Worm (Caenorhabditis elegans) whole organism, midembryonic: ENCODE data around the gene F54H5.2.

ENCODE experiments used
- T22C8.4 ChIP-seq: fragments of 200-800 bp; sonication (Bioruptor generic); IDR thresholded peaks from 2 replicates; pipeline ENCODE4 v1.3.6; 2022; ENCODE audit warnings: missing genetic modification characterization, missing compliant biosample characterization
- cog-1 ChIP-seq: sonication (generic microtip); optimal IDR thresholded peaks from 2 replicates; lab custom pipeline; 2016; ENCODE audit warnings: missing genetic modification characterization, missing compliant biosample characterization
- flt-1 ChIP-seq: fragments of 200-800 bp; sonication (Bioruptor generic); IDR thresholded peaks from 2 replicates; pipeline ENCODE4 v1.3.6; 2022; ENCODE audit warnings: missing genetic modification characterization, missing compliant biosample characterization
- klf-2 ChIP-seq: fragments of 200-800 bp; sonication (Bioruptor generic); conservative IDR thresholded peaks from 2 replicates; pipeline ENCODE4 v1.3.6; 2022; ENCODE audit warnings: missing genetic modification reagents, missing genetic modification characterization, missing compliant biosample characterization
- med-1 ChIP-seq: sonication (generic microtip); optimal IDR thresholded peaks from 2 replicates; lab custom pipeline; 2017; ENCODE audit warnings: missing genetic modification characterization, mild to moderate bottlenecking, missing compliant biosample characterization, antibody characterized with exemption, missing genetic modification reagents; ENCODE audit not compliant: insufficient read depth
- ref-1 ChIP-seq: fragments of 200-800 bp; sonication (Bioruptor generic); conservative IDR thresholded peaks from 2 replicates; pipeline ENCODE4 v1.3.6; 2022; ENCODE audit warnings: missing genetic modification reagents, missing genetic modification characterization, missing compliant biosample characterization
- tab-1 ChIP-seq: fragments of 200-800 bp; sonication (Bioruptor generic); IDR thresholded peaks from 2 replicates; pipeline ENCODE4 v1.3.6; 2022; ENCODE audit warnings: missing genetic modification characterization, missing compliant biosample characterization
- ztf-23 ChIP-seq: fragments of 200-800 bp; sonication (Bioruptor generic); IDR thresholded peaks from 2 replicates; pipeline ENCODE4 v1.3.6; 2022; ENCODE audit warnings: missing genetic modification reagents, missing genetic modification characterization, missing compliant biosample characterization
- ztf-29 ChIP-seq: fragments of 200-800 bp; sonication (Bioruptor generic); IDR thresholded peaks from 2 replicates; pipeline ENCODE4 v1.3.6; 2022; ENCODE audit warnings: missing genetic modification reagents, missing genetic modification characterization, missing compliant biosample characterization

The F54H5.2 gene

ce11 chrII:6597507-6597906 lies 29.8 kb upstream of the F54H5.2 start:
- TF ChIP-seq med-1 (GFP tag; lab: Kevin White, UChicago), result no peak
- no peak for TF ChIP-seq ref-1 (GFP tag; lab: Robert Waterston, UW)
- no peak for TF ChIP-seq cog-1 (tag; lab: Kevin White, UChicago)
- no peak for TF ChIP-seq tab-1 (GFP tag; lab: Robert Waterston, UW)
- no peak for TF ChIP-seq T22C8.4 (GFP tag; lab: Robert Waterston, UW)
- TF ChIP-seq ztf-23 (GFP tag; lab: Robert Waterston, UW), result no peak
- TF ChIP-seq klf-2 (GFP tag; lab: Robert Waterston, UW), result no peak
- no peak for TF ChIP-seq ztf-29
- no peak for TF ChIP-seq flt-1

- TF ChIP-seq ztf-23 (GFP tag; lab: Robert Waterston, UW) (peak; percentile 43; the same call in 1 of the 2 replicates), tab-1 (GFP tag; lab: Robert Waterston, UW) (no peak), klf-2 (GFP tag; lab: Robert Waterston, UW) (no peak), cog-1 (tag; lab: Kevin White, UChicago) (no peak)
Observed at ce11 chrII:6598050-6598449, 29.2 kb upstream of the F54H5.2 start, which contains the start of gene dnj-8. Gene dnj-8 (minus strand): TSS chrII:6598080.

- TF ChIP-seq tab-1 (GFP tag; lab: Robert Waterston, UW) (no peak), ztf-23 (GFP tag; lab: Robert Waterston, UW) (peak; percentile 75)
Observed at ce11 chrII:6600973-6601372, 26.3 kb upstream of the F54H5.2 start, which contains the start of gene vps-33.2. Gene vps-33.2 (plus strand): TSS chrII:6601216.

ce11 chrII:6608626-6609025 lies 18.7 kb upstream of the F54H5.2 start:
- TF ChIP-seq klf-2 (GFP tag; lab: Robert Waterston, UW) (no peak), flt-1 (no peak), tab-1 (GFP tag; lab: Robert Waterston, UW) (no peak), T22C8.4 (GFP tag; lab: Robert Waterston, UW) (no peak), cog-1 (tag; lab: Kevin White, UChicago) (no peak), med-1 (GFP tag; lab: Kevin White, UChicago) (no peak), ztf-23 (GFP tag; lab: Robert Waterston, UW) (no peak), ztf-29 (no peak), ref-1 (GFP tag; lab: Robert Waterston, UW) (no peak)

- TF ChIP-seq ref-1 (GFP tag; lab: Robert Waterston, UW) (no peak), T22C8.4 (GFP tag; lab: Robert Waterston, UW) (peak; percentile 51; the same call in 1 of the 2 replicates)
Observed at ce11 chrII:6609315-6609842, 17.9 kb upstream of the F54H5.2 start, which contains the start of gene epg-5. Gene epg-5 (minus strand): TSS chrII:6609365.

ce11 chrII:6610262-6610661 lies 17.0 kb upstream of the F54H5.2 start:
- TF ChIP-seq flt-1, result no peak
- TF ChIP-seq cog-1 (tag; lab: Kevin White, UChicago), result no peak
- no peak for TF ChIP-seq med-1 (GFP tag; lab: Kevin White, UChicago)
- TF ChIP-seq ztf-29, result no peak
- no peak for TF ChIP-seq klf-2 (GFP tag; lab: Robert Waterston, UW)
- no peak for TF ChIP-seq tab-1 (GFP tag; lab: Robert Waterston, UW)

- TF ChIP-seq cog-1 (tag; lab: Kevin White, UChicago), result no peak
Observed at ce11 chrII:6612544-6612943, 14.7 kb upstream of the F54H5.2 start.

ce11 chrII:6614500-6614899 lies 12.8 kb upstream of the F54H5.2 start:
- TF ChIP-seq T22C8.4 (GFP tag; lab: Robert Waterston, UW) (no peak), ref-1 (GFP tag; lab: Robert Waterston, UW) (no peak), med-1 (GFP tag; lab: Kevin White, UChicago) (no peak), ztf-23 (GFP tag; lab: Robert Waterston, UW) (no peak), klf-2 (GFP tag; lab: Robert Waterston, UW) (no peak), tab-1 (GFP tag; lab: Robert Waterston, UW) (no peak), flt-1 (no peak), ztf-29 (no peak), cog-1 (tag; lab: Kevin White, UChicago) (no peak)

- TF ChIP-seq klf-2 (GFP tag; lab: Robert Waterston, UW), result no peak
- TF ChIP-seq flt-1, result no peak
- no peak for TF ChIP-seq ztf-23 (GFP tag; lab: Robert Waterston, UW)
- TF ChIP-seq ztf-29, result no peak
- TF ChIP-seq ref-1 (GFP tag; lab: Robert Waterston, UW), result no peak
- no peak for TF ChIP-seq cog-1 (tag; lab: Kevin White, UChicago)
- TF ChIP-seq med-1 (GFP tag; lab: Kevin White, UChicago), result no peak
- no peak for TF ChIP-seq T22C8.4 (GFP tag; lab: Robert Waterston, UW)
- no peak for TF ChIP-seq tab-1 (GFP tag; lab: Robert Waterston, UW)
Observed at ce11 chrII:6615232-6616029, 11.9 kb upstream of the F54H5.2 start.

ce11 chrII:6616135-6616534 lies 11.1 kb upstream of the F54H5.2 start:
- TF ChIP-seq klf-2 (GFP tag; lab: Robert Waterston, UW) (no peak), flt-1 (no peak), T22C8.4 (GFP tag; lab: Robert Waterston, UW) (no peak), ref-1 (GFP tag; lab: Robert Waterston, UW) (no peak)
